Worm (Caenorhabditis elegans): Measurements from ENCODE around the gene btb-5.

ce11 chrIII:51622-52021, 9.3 kb downstream of the btb-5 start:
- TF ChIP-seq ama-1 (optimal IDR thresholded peaks at IDR 0.05) (no peak), pqm-1 (tag; optimal IDR thresholded peaks at IDR 0.05) (no peak), dve-1 (tag; optimal IDR thresholded peaks at IDR 0.05) (no peak), pha-4 (tag; optimal IDR thresholded peaks at IDR 0.05) (no peak), ceh-9 (tag; optimal IDR thresholded peaks at IDR 0.05) (no peak), C08G9.2 (tag; optimal IDR thresholded peaks at IDR 0.05) (no peak), T23F11.4 (GFP tag; optimal IDR thresholded peaks at IDR 0.05) (no peak), Y22D7AL.16 (tag; optimal IDR thresholded peaks at IDR 0.05) (no peak)
